Fruit fly (Drosophila melanogaster) whole organism, wandering third instar larva: ENCODE measurements around the gene grk.

ENCODE experiments used
- Abd-B ChIP-seq: fragments of >200 bp; optimal IDR thresholded peaks from 2 replicates; lab custom pipeline; 2017; ENCODE audit warnings: missing biosample characterization, missing genetic modification characterization
- CG32264 ChIP-seq: fragments of 200-800 bp; sonication (Bioruptor generic); optimal IDR thresholded peaks from 2 replicates; lab custom pipeline; 2016; ENCODE audit warnings: missing biosample characterization, missing genetic modification characterization
- CG9705 ChIP-seq: fragments of 200-800 bp; sonication (Bioruptor generic); optimal IDR thresholded peaks from 2 replicates; lab custom pipeline; 2018; ENCODE audit warnings: missing biosample characterization, mild to moderate bottlenecking, missing genetic modification characterization
- CrebA ChIP-seq: fragments of 200-800 bp; sonication (Bioruptor generic); optimal IDR thresholded peaks from 2 replicates; lab custom pipeline; 2016; ENCODE audit warnings: missing biosample characterization, mild to moderate bottlenecking, missing genetic modification characterization, borderline replicate concordance
- Dfd ChIP-seq: fragments of >200 bp; optimal IDR thresholded peaks from 2 replicates; lab custom pipeline; 2017; ENCODE audit warnings: missing biosample characterization, missing genetic modification characterization
- Dif ChIP-seq: fragments of 200-275, 200-300 bp; sonication (Bioruptor generic); optimal IDR thresholded peaks from 2 replicates; lab custom pipeline; 2018; ENCODE audit warnings: missing biosample characterization, missing genetic modification characterization; ENCODE audit not compliant: partially characterized antibody
- GATAd ChIP-seq: sonication (Bioruptor generic); optimal IDR thresholded peaks from 2 replicates; lab custom pipeline; 2016; ENCODE audit warnings: missing biosample characterization, missing genetic modification characterization
- HLH106 ChIP-seq: fragments of 200-800 bp; optimal IDR thresholded peaks from 3 replicates; lab custom pipeline; 2019; ENCODE audit warnings: missing biosample characterization, mild to moderate bottlenecking, missing genetic modification characterization, moderate library complexity
- Hnf4 ChIP-seq: fragments of 200-800 bp; sonication (Bioruptor generic); optimal IDR thresholded peaks from 2 replicates; lab custom pipeline; 2016; ENCODE audit warnings: missing biosample characterization, mild to moderate bottlenecking, missing genetic modification characterization
- Hr78 ChIP-seq: fragments of >200 bp; optimal IDR thresholded peaks from 2 replicates; lab custom pipeline; 2017; ENCODE audit warnings: missing biosample characterization, missing genetic modification characterization
- Hr83 ChIP-seq: fragments of 200-300 bp; sonication (Bioruptor generic); optimal IDR thresholded peaks from 2 replicates; lab custom pipeline; 2016; ENCODE audit warnings: missing biosample characterization, mild to moderate bottlenecking, missing genetic modification characterization, moderate library complexity; ENCODE audit not compliant: poor library complexity, severe bottlenecking
- Jra ChIP-seq: sonication (Bioruptor generic); optimal IDR thresholded peaks from 2 replicates; lab custom pipeline; 2016; ENCODE audit warnings: missing biosample characterization, missing genetic modification characterization
- Mio ChIP-seq: sonication (Bioruptor generic); optimal IDR thresholded peaks from 2 replicates; lab custom pipeline; 2016; ENCODE audit warnings: missing biosample characterization, missing genetic modification characterization
- Myc ChIP-seq: fragments of >200 bp; optimal IDR thresholded peaks from 2 replicates; lab custom pipeline; 2017
- N ChIP-seq: fragments of >200 bp; optimal IDR thresholded peaks from 2 replicates; lab custom pipeline; 2018; ENCODE audit warnings: missing biosample characterization, missing external identifiers, missing genetic modification characterization
- OdsH ChIP-seq: fragments of 200-800 bp; sonication (Bioruptor generic); optimal IDR thresholded peaks from 2 replicates; lab custom pipeline; 2016; ENCODE audit warnings: missing biosample characterization, mild to moderate bottlenecking, missing genetic modification characterization
- Rel ChIP-seq, 2 experiments: fragments of 200-800 bp; sonication (Bioruptor generic) in 1 of 2; optimal IDR thresholded peaks; 2 replicates in 1 of 2; 3 replicates in 1 of 2; lab custom pipeline; 2016 to 2019; ENCODE audit warnings: mild to moderate bottlenecking in 2 of 2, missing biosample characterization in 2 of 2, missing genetic modification characterization in 2 of 2, moderate library complexity in 1 of 2
- Sp1 ChIP-seq: fragments of 200-800 bp; sonication (Bioruptor generic); optimal IDR thresholded peaks from 3 replicates; lab custom pipeline; 2019; ENCODE audit warnings: missing biosample characterization, mild to moderate bottlenecking, missing genetic modification characterization, moderate library complexity
- Vsx2 ChIP-seq: fragments of 200-300, 225-300 bp; sonication (Bioruptor generic); optimal IDR thresholded peaks from 2 replicates; lab custom pipeline; 2018; ENCODE audit warnings: missing biosample characterization, missing genetic modification characterization; ENCODE audit not compliant: partially characterized antibody
- br ChIP-seq: fragments of 200-800 bp; sonication (Bioruptor generic); optimal IDR thresholded peaks from 2 replicates; lab custom pipeline; 2016; ENCODE audit warnings: missing biosample characterization, missing genetic modification characterization
- brk ChIP-seq: fragments of 200-800 bp; sonication (Bioruptor generic); optimal IDR thresholded peaks from 2 replicates; lab custom pipeline; 2016; ENCODE audit warnings: missing biosample characterization, mild to moderate bottlenecking, missing genetic modification characterization
- dl ChIP-seq, 2 experiments: fragments of 175-275, 200-275 bp in 1 of 2; fragments of 200-275 bp in 1 of 2; sonication (Bioruptor generic); optimal IDR thresholded peaks; lab custom pipeline; 2018; ENCODE audit warnings: mild to moderate bottlenecking in 2 of 2, missing biosample characterization in 2 of 2, missing genetic modification characterization in 2 of 2, moderate library complexity in 2 of 2; ENCODE audit not compliant: partially characterized antibody in 2 of 2, insufficient read depth in 1 of 2
- dmrt93B ChIP-seq: fragments of 200-800 bp; sonication (Bioruptor generic); optimal IDR thresholded peaks from 2 replicates; lab custom pipeline; 2018; ENCODE audit warnings: missing biosample characterization, mild to moderate bottlenecking, missing genetic modification characterization
- dsf ChIP-seq: sonication (Bioruptor generic); optimal IDR thresholded peaks from 2 replicates; lab custom pipeline; 2016; ENCODE audit warnings: missing biosample characterization, missing genetic modification characterization, borderline replicate concordance
- ey ChIP-seq: fragments of 200-800 bp; sonication (Bioruptor generic); optimal IDR thresholded peaks from 2 replicates; lab custom pipeline; 2016; ENCODE audit warnings: missing biosample characterization, missing genetic modification characterization
- foxo ChIP-seq, 2 experiments: fragments of 200-800 bp; sonication (Bioruptor generic); optimal IDR thresholded peaks; 2 replicates in 1 of 2; 3 replicates in 1 of 2; lab custom pipeline; 2016 to 2017; ENCODE audit warnings: missing biosample characterization in 2 of 2, missing genetic modification characterization in 2 of 2
- fru ChIP-seq: fragments of 200-800 bp; sonication (Bioruptor generic); optimal IDR thresholded peaks from 3 replicates; lab custom pipeline; 2016; ENCODE audit warnings: missing biosample characterization, mild to moderate bottlenecking, missing genetic modification characterization
- h ChIP-seq: fragments of 200-800 bp; sonication (Bioruptor generic); optimal IDR thresholded peaks from 3 replicates; lab custom pipeline; 2016; ENCODE audit warnings: missing biosample characterization, mild to moderate bottlenecking, missing genetic modification characterization
- jim ChIP-seq: fragments of 175-275, 200-325 bp; sonication (Bioruptor generic); optimal IDR thresholded peaks from 2 replicates; lab custom pipeline; 2016; ENCODE audit warnings: missing biosample characterization, mild to moderate bottlenecking, missing genetic modification characterization
- lola ChIP-seq: fragments of >200 bp; optimal IDR thresholded peaks from 2 replicates; lab custom pipeline; 2017; ENCODE audit warnings: missing biosample characterization, missing genetic modification characterization
- pan ChIP-seq: fragments of >200 bp; optimal IDR thresholded peaks from 2 replicates; lab custom pipeline; 2017
- psq ChIP-seq: fragments of 200-800 bp; sonication (Bioruptor generic); optimal IDR thresholded peaks from 3 replicates; lab custom pipeline; 2017; ENCODE audit warnings: missing biosample characterization, mild to moderate bottlenecking, missing genetic modification characterization, moderate library complexity
- rgr ChIP-seq: fragments of 200-800 bp; sonication (Bioruptor generic); optimal IDR thresholded peaks from 3 replicates; lab custom pipeline; 2016; ENCODE audit warnings: missing biosample characterization, mild to moderate bottlenecking, missing genetic modification characterization
- sage ChIP-seq: fragments of 200-800 bp; sonication (Bioruptor generic); optimal IDR thresholded peaks from 2 replicates; lab custom pipeline; 2016; ENCODE audit warnings: missing biosample characterization, mild to moderate bottlenecking, missing genetic modification characterization
- sv ChIP-seq: fragments of 200-800 bp; sonication (Bioruptor generic); optimal IDR thresholded peaks from 3 replicates; lab custom pipeline; 2016; ENCODE audit warnings: missing biosample characterization, missing genetic modification characterization
- tai ChIP-seq: sonication (Bioruptor generic); optimal IDR thresholded peaks from 2 replicates; lab custom pipeline; 2016; ENCODE audit warnings: missing biosample characterization, missing genetic modification characterization
- usp ChIP-seq: fragments of >200 bp; optimal IDR thresholded peaks from 2 replicates; lab custom pipeline; 2017; ENCODE audit warnings: missing biosample characterization, missing genetic modification characterization
- woc ChIP-seq: sonication (Bioruptor generic); optimal IDR thresholded peaks from 2 replicates; lab custom pipeline; 2016; ENCODE audit warnings: missing biosample characterization, mild to moderate bottlenecking, missing genetic modification characterization

The grk gene

DNA sequence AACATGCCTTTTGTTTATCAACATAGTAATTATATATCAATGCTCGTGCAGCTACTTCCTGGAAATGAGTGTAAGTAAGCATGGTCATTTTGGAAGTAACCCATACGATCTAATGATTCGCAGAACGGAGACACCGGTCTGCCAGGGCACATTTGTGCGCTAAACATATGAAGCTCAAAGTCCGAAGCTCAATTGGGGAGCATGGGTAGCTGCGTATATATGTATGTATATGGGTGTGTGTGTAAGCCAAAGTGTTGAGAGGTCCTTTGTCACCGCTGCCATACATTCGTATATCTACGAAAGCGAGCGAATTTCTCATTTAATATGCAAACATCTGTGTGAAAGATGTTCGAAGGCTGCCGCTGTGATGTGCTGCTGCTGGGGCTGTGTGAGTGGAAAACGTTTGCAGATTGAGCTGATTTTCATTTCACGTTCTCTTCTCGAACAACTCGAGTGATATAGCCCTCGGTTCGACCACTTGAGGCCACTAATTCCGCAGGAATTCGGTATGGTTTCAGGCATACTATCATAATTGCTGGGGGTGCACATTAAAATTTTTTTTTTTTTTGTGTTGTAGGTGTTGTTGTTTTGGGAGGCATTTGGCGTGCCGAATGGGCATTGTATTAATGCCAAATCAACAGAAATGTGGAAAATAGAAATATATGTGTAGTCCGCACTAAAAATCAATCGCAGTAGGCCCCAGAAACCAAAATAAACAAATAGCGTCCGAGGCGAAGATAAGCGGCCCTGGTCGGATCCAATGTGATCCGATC lies 15.1 kb downstream of the grk start:
- no peak for TF ChIP-seq woc (GFP tag; lab: Kevin White, UChicago)
- TF ChIP-seq Jra (GFP tag; lab: Kevin White, UChicago): no peak
- TF ChIP-seq pan (lab: Kevin White, UChicago): no peak
- no peak for TF ChIP-seq h (GFP tag; lab: Kevin White, UChicago)
- TF ChIP-seq usp (GFP tag; lab: Kevin White, UChicago): no peak
- no peak for TF ChIP-seq foxo (GFP tag; optimal IDR thresholded peaks at IDR 0.05; lab: Kevin White, UChicago)
- TF ChIP-seq psq (GFP tag; lab: Kevin White, UChicago): no peak
- TF ChIP-seq rgr (GFP tag; lab: Kevin White, UChicago): no peak
- no peak for TF ChIP-seq Myc
- no peak for TF ChIP-seq OdsH (GFP tag; lab: Kevin White, UChicago)
- TF ChIP-seq Rel (GFP tag; optimal IDR thresholded peaks at IDR 0.05; lab: Kevin White, UChicago): no peak
- no peak for TF ChIP-seq Rel (tag; optimal IDR thresholded peaks at IDR 0.05; lab: Kevin White, UChicago)
- no peak for TF ChIP-seq Sp1 (GFP tag; lab: Kevin White, UChicago)
- no peak for TF ChIP-seq GATAd (GFP tag; lab: Kevin White, UChicago)
- no peak for TF ChIP-seq CrebA (GFP tag; lab: Kevin White, UChicago)
- no peak for TF ChIP-seq sage
- no peak for TF ChIP-seq Hr83 (GFP tag; lab: Kevin White, UChicago)

DNA sequence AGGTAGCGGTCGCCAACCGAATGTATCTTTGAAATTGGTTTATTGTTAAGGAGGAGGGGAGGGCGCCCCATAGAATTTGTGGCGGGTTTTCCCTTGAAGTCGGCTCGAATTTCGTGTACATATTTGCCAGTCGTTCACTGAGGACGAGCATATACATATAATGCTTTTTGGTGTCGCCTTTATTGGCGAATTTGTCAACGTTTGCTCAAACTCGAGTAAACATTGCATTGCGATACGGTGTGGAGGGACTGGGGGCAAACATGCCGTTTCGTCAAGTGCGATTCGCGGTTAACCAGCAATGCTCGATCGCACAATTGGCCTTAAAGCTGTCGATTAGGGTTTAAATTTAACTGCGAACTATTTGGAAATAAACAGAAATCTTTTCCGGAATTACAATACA lies 15.8 kb downstream of the grk start:
- TF ChIP-seq Sp1 (GFP tag; lab: Kevin White, UChicago): peak; percentile 21
- no peak for TF ChIP-seq Hr78 (GFP tag; lab: Kevin White, UChicago)
- TF ChIP-seq Mio (GFP tag; lab: Kevin White, UChicago): no peak
- TF ChIP-seq CG32264 (GFP tag; lab: Kevin White, UChicago): no peak
- no peak for TF ChIP-seq jim (GFP tag; lab: Kevin White, UChicago)
- TF ChIP-seq brk (GFP tag; lab: Kevin White, UChicago): no peak
- no peak for TF ChIP-seq ey
- TF ChIP-seq lola (GFP tag; lab: Kevin White, UChicago): no peak
- no peak for TF ChIP-seq br (GFP tag; lab: Kevin White, UChicago)
- no peak for TF ChIP-seq fru (GFP tag; lab: Kevin White, UChicago)
- TF ChIP-seq GATAd (GFP tag; lab: Kevin White, UChicago): no peak
- TF ChIP-seq dmrt93B (GFP tag; lab: Kevin White, UChicago): no peak
- TF ChIP-seq foxo (GFP tag; optimal IDR thresholded peaks at IDR 0.05; lab: Kevin White, UChicago): peak in 1 of 2 experiments; percentile 5
- TF ChIP-seq OdsH (GFP tag; lab: Kevin White, UChicago): peak; percentile 41
- no peak for TF ChIP-seq N (GFP tag; lab: Kevin White, UChicago)
- TF ChIP-seq Vsx2: no peak
- TF ChIP-seq dl (GFP tag; optimal IDR thresholded peaks at IDR 0.05; lab: Kevin White, UChicago; ENCODE audit: insufficient read depth in 1 of 2, partially characterized antibody in 2 of 2): no peak
- no peak for TF ChIP-seq Abd-B
- TF ChIP-seq usp (GFP tag; lab: Kevin White, UChicago): no peak
- peak; percentile 12 for TF ChIP-seq h (GFP tag; lab: Kevin White, UChicago)
- TF ChIP-seq tai (GFP tag; lab: Kevin White, UChicago): no peak
- TF ChIP-seq Myc: no peak
- no peak for TF ChIP-seq dsf
- TF ChIP-seq Jra (GFP tag; lab: Kevin White, UChicago): no peak
- TF ChIP-seq psq (GFP tag; lab: Kevin White, UChicago): no peak
- TF ChIP-seq sv (GFP tag; lab: Kevin White, UChicago): no peak
- peak; percentile 5 for TF ChIP-seq HLH106
- no peak for TF ChIP-seq woc (GFP tag; lab: Kevin White, UChicago)
- TF ChIP-seq CrebA (GFP tag; lab: Kevin White, UChicago): no peak
- TF ChIP-seq Hr83 (GFP tag; lab: Kevin White, UChicago): peak; percentile 11
- no peak for TF ChIP-seq Dfd
- TF ChIP-seq rgr (GFP tag; lab: Kevin White, UChicago): peak; percentile 26
- TF ChIP-seq sage: no peak
- no peak for TF ChIP-seq Rel (GFP tag; optimal IDR thresholded peaks at IDR 0.05; lab: Kevin White, UChicago)
- TF ChIP-seq Rel (tag; optimal IDR thresholded peaks at IDR 0.05; lab: Kevin White, UChicago): peak; percentile 48
- no peak for TF ChIP-seq CG9705 (GFP tag; lab: Kevin White, UChicago)
- TF ChIP-seq Hnf4 (GFP tag; lab: Kevin White, UChicago): peak; percentile 6
- no peak for TF ChIP-seq pan (lab: Kevin White, UChicago)
- no peak for TF ChIP-seq Dif
